Worm (Caenorhabditis elegans) whole organism, L3 larva: Measurements from ENCODE around the gene tbx-37.

Source experiments
- aly-2 ChIP-seq: fragments of 150-350 bp; optimal IDR thresholded peaks from 2 replicates; lab custom pipeline; 2014; ENCODE audit warnings: missing biosample characterization, missing genetic modification characterization
- ama-1 ChIP-seq: fragments of 150-350 bp; optimal IDR thresholded peaks from 2 replicates; lab custom pipeline; 2018
- ceh-9 ChIP-seq: sonication (generic microtip); optimal IDR thresholded peaks from 2 replicates; lab custom pipeline; 2018; ENCODE audit warnings: missing biosample characterization, missing genetic modification characterization
- egl-27 ChIP-seq: sonication (generic microtip); optimal IDR thresholded peaks from 4 replicates; lab custom pipeline; 2017; ENCODE audit warnings: missing biosample characterization, missing genetic modification reagents, missing genetic modification characterization
- mdl-1 ChIP-seq: fragments of 150-350 bp; optimal IDR thresholded peaks from 2 replicates; lab custom pipeline; 2014; ENCODE audit warnings: missing biosample characterization, missing genetic modification characterization
- nhr-28 ChIP-seq: fragments of 150-350 bp; optimal IDR thresholded peaks from 2 replicates; lab custom pipeline; 2014; ENCODE audit warnings: missing biosample characterization, missing genetic modification characterization
- nhr-76 ChIP-seq: fragments of 150-350 bp; sonication (generic microtip); optimal IDR thresholded peaks from 5 replicates; lab custom pipeline; 2014; ENCODE audit warnings: missing biosample characterization, missing genetic modification characterization
- nhr-77 ChIP-seq: fragments of 150-350 bp; optimal IDR thresholded peaks from 2 replicates; lab custom pipeline; 2014; ENCODE audit warnings: missing biosample characterization, missing genetic modification characterization
- pqm-1 ChIP-seq: fragments of 150-350 bp; optimal IDR thresholded peaks from 2 replicates; lab custom pipeline; 2017; ENCODE audit warnings: missing biosample characterization, missing genetic modification characterization, inconsistent platforms
- sea-2 ChIP-seq: fragments of 150-350 bp; sonication (generic microtip); optimal IDR thresholded peaks from 4 replicates; lab custom pipeline; 2014; ENCODE audit warnings: missing biosample characterization, missing genetic modification reagents, missing genetic modification characterization
- tbx-2 ChIP-seq: sonication (generic microtip); optimal IDR thresholded peaks from 2 replicates; lab custom pipeline; 2016; ENCODE audit warnings: mild to moderate bottlenecking, missing genetic modification characterization, missing compliant biosample characterization
- unc-39 ChIP-seq: sonication (generic microtip); optimal IDR thresholded peaks from 4 replicates; lab custom pipeline; 2017; ENCODE audit warnings: missing biosample characterization, missing genetic modification characterization
- zag-1 ChIP-seq: fragments of 150-350 bp; optimal IDR thresholded peaks from 2 replicates; lab custom pipeline; 2014; ENCODE audit warnings: missing biosample characterization, missing genetic modification characterization

ce11 chrIII:11185483-11186115, 41.3 kb downstream of the tbx-37 start:
- TF ChIP-seq nhr-28 (tag; lab: Kevin White, UChicago) = no peak
- peak; percentile 22 for TF ChIP-seq tbx-2 (tag; lab: Kevin White, UChicago)
- no peak for TF ChIP-seq zag-1
- TF ChIP-seq sea-2 (GFP tag; lab: Kevin White, UChicago) = no peak
- TF ChIP-seq nhr-76 (tag; lab: Kevin White, UChicago) = no peak
- no peak for TF ChIP-seq mdl-1
- peak; percentile 15 for TF ChIP-seq egl-27
- TF ChIP-seq unc-39 (tag; lab: Kevin White, UChicago) = no peak
- TF ChIP-seq nhr-77 (tag; lab: Kevin White, UChicago) = no peak
- TF ChIP-seq aly-2 (tag; lab: Kevin White, UChicago) = no peak
- TF ChIP-seq pqm-1 = no peak
- no peak for TF ChIP-seq ama-1
- no peak for TF ChIP-seq ceh-9 (tag; lab: Kevin White, UChicago)
